Fruit fly (Drosophila melanogaster) whole organism: Measurements from ENCODE around the gene Dnah3.

ENCODE experiments used
- Dll ChIP-seq: fragments of >200 bp; optimal IDR thresholded peaks from 2 replicates; lab custom pipeline; 2017
- pan ChIP-seq: fragments of >200 bp; optimal IDR thresholded peaks from 2 replicates; lab custom pipeline; 2017
- psq ChIP-seq: fragments of >200 bp; optimal IDR thresholded peaks from 2 replicates; lab custom pipeline; 2017
- usp ChIP-seq: fragments of >200 bp; optimal IDR thresholded peaks from 2 replicates; lab custom pipeline; 2017; ENCODE audit warnings: missing biosample characterization, missing genetic modification characterization, mixed read lengths

DNA sequence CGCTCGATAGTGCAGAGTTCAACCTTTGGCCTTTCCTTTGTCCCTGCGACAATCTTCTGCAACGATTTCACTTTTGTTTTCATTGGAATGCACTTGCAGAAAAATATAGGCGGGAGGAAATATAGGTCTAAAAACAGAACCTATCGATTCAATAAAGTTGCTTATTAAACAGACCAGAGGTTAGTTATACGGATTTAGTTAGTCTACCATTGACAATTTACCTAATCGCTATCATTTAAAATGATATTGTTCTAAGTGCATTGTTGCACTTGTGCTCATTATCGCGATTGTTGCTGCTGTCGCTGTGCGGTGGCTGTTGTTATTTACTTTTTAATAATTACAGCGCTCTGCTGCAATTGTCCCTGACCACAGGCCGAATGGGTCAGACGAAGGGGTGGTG, 24.7 kb upstream of the Dnah3 start:
- TF ChIP-seq Dll (lab: Kevin White, UChicago) = no peak
- TF ChIP-seq usp (GFP tag; lab: Kevin White, UChicago) = no peak
- no peak for TF ChIP-seq psq (lab: Kevin White, UChicago)
- no peak for TF ChIP-seq pan (lab: Kevin White, UChicago)
